Worm (Caenorhabditis elegans) whole organism, L1 larva: Measurements from ENCODE around the gene sod-1.

Experiments used
- C04F5.9 ChIP-seq: sonication (generic microtip); optimal IDR thresholded peaks from 2 replicates; lab custom pipeline; 2016; ENCODE audit warnings: missing genetic modification characterization, missing compliant biosample characterization
- C34B4.2 ChIP-seq: sonication (generic microtip); optimal IDR thresholded peaks from 2 replicates; lab custom pipeline; 2017; ENCODE audit warnings: mild to moderate bottlenecking, missing genetic modification characterization, missing compliant biosample characterization
- egl-13 ChIP-seq: sonication (generic microtip); optimal IDR thresholded peaks from 2 replicates; lab custom pipeline; 2016; ENCODE audit warnings: missing genotype, missing genetic modification reagents, missing genetic modification characterization, missing compliant biosample characterization
- lin-15B ChIP-seq: fragments of 150-350 bp; sonication (generic microtip); optimal IDR thresholded peaks from 3 replicates; lab custom pipeline; 2014; ENCODE audit warnings: missing biosample characterization, missing genetic modification characterization
- lin-35 ChIP-seq, 2 experiments: fragments of 150-350 bp; optimal IDR thresholded peaks; 2 replicates each; lab custom pipeline; 2014; ENCODE audit warnings: missing biosample characterization in 2 of 2, missing genetic modification characterization in 2 of 2, missing genetic modification reagents in 2 of 2
- lin-39 ChIP-seq: fragments of 150-350 bp; optimal IDR thresholded peaks from 2 replicates; lab custom pipeline; 2014; ENCODE audit warnings: missing biosample characterization, missing genetic modification reagents, missing genetic modification characterization
- mep-1 ChIP-seq: fragments of 150-350 bp; optimal IDR thresholded peaks from 2 replicates; lab custom pipeline; 2014; ENCODE audit warnings: missing biosample characterization, missing genetic modification characterization
- nhr-11 ChIP-seq: fragments of 150-350 bp; optimal IDR thresholded peaks from 2 replicates; lab custom pipeline; 2014; ENCODE audit warnings: missing biosample characterization, missing genetic modification characterization
- nhr-90 ChIP-seq: sonication (generic microtip); optimal IDR thresholded peaks from 2 replicates; lab custom pipeline; 2016; ENCODE audit warnings: mild to moderate bottlenecking, missing genetic modification characterization, missing compliant biosample characterization; ENCODE audit not compliant: poor library complexity
- pqm-1 ChIP-seq: sonication (generic microtip); optimal IDR thresholded peaks from 3 replicates; lab custom pipeline; 2017; ENCODE audit warnings: missing biosample characterization, missing genetic modification characterization
- snpc-4 ChIP-seq: fragments of 150-350 bp; optimal IDR thresholded peaks from 2 replicates; lab custom pipeline; 2014; ENCODE audit warnings: missing biosample characterization, missing genetic modification characterization
- tbx-2 ChIP-seq: sonication (generic microtip); optimal IDR thresholded peaks from 2 replicates; lab custom pipeline; 2016; ENCODE audit warnings: missing genetic modification characterization, missing compliant biosample characterization
- ztf-4 ChIP-seq: fragments of 150-350 bp; optimal IDR thresholded peaks from 2 replicates; lab custom pipeline; 2014; ENCODE audit warnings: missing biosample characterization, missing genetic modification characterization

- no peak for TF ChIP-seq nhr-11 (tag; lab: Kevin White, UChicago)
- TF ChIP-seq ztf-4 (tag; lab: Kevin White, UChicago), result no peak
- TF ChIP-seq pqm-1, result no peak
- no peak for TF ChIP-seq C34B4.2 (tag; lab: Kevin White, UChicago)
- no peak for TF ChIP-seq lin-15B (tag; lab: Kevin White, UChicago)
- TF ChIP-seq mep-1, result no peak
- TF ChIP-seq tbx-2 (tag; lab: Kevin White, UChicago), result no peak
- TF ChIP-seq egl-13, result no peak
- no peak for TF ChIP-seq snpc-4 (tag; lab: Kevin White, UChicago)
- no peak for TF ChIP-seq lin-35 (GFP tag; optimal IDR thresholded peaks at IDR 0.05; lab: Kevin White, UChicago)
- TF ChIP-seq C04F5.9 (tag; lab: Kevin White, UChicago), result no peak
- TF ChIP-seq lin-39 (tag; lab: Kevin White, UChicago), result no peak
- TF ChIP-seq nhr-90 (tag; lab: Kevin White, UChicago), result no peak
Measured at ce11 chrII:6936528-6936927, 37.2 kb downstream of the sod-1 start.
